Fruit fly (Drosophila melanogaster): ENCODE results near the gene Mayo.

dm6 chr3R:31123315-31123714, 14.3 kb upstream of the Mayo start, which contains the start of gene Prosalpha3T:
- TF ChIP-seq cnc (optimal IDR thresholded peaks at IDR 0.05) (no peak), bab1 (GFP tag; optimal IDR thresholded peaks at IDR 0.05) (no peak), Clk (GFP tag; optimal IDR thresholded peaks at IDR 0.05) (no peak), ovo (GFP tag; optimal IDR thresholded peaks at IDR 0.05) (no peak)
